Worm (Caenorhabditis elegans): ENCODE measurements around the gene ZK287.4.
A peak's percentile ranks its signal among the peaks of the same experiment; 100 is the strongest.

ZK287.4 gene

DNA sequence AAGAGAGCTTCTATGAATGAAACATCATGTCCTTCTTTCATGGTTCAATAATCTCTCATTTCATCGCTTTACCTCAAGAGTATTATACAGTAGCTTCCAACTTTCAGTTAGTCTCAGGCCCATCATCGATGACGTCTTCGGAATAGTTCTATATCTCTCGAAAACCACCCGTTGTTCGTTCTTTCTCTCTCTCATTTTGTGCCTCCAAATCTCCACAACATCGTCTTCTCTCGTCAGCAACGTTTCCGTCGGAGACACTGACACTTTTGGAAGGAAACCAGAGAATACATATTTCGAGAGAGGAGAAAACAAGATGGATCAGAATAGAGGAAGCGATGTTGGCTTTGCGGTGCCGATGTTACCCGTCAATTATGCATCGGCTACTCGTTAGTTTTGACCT lies 46.4 kb upstream of the ZK287.4 start (continued):
- TF ChIP-seq ces-1 (GFP tag; optimal IDR thresholded peaks at IDR 0.05) = no peak
- no peak for TF ChIP-seq tbx-2 (tag; optimal IDR thresholded peaks at IDR 0.05)
- TF ChIP-seq lir-3 (tag; optimal IDR thresholded peaks at IDR 0.05; ENCODE audit: poor library complexity) = no peak
- TF ChIP-seq ceh-63 (GFP tag; optimal IDR thresholded peaks at IDR 0.05) = no peak
- no peak for TF ChIP-seq nhr-77 (tag; optimal IDR thresholded peaks at IDR 0.05)
- TF ChIP-seq nhr-85 (tag) = no peak
- no peak for TF ChIP-seq sptf-1 (tag; optimal IDR thresholded peaks at IDR 0.05)
- no peak for TF ChIP-seq ztf-11 (tag; optimal IDR thresholded peaks at IDR 0.05)
- TF ChIP-seq dpl-1 (GFP tag; optimal IDR thresholded peaks at IDR 0.05) = no peak
- TF ChIP-seq nhr-90 (tag; optimal IDR thresholded peaks at IDR 0.05; ENCODE audit: poor library complexity) = no peak
- TF ChIP-seq C34B4.2 (tag; optimal IDR thresholded peaks at IDR 0.05) = no peak
- TF ChIP-seq nhr-19 (GFP tag; conservative IDR thresholded peaks at IDR 0.05) = no peak
- TF ChIP-seq blmp-1 (tag; optimal IDR thresholded peaks at IDR 0.05) = peak; percentile 71
- TF ChIP-seq mep-1 (tag; optimal IDR thresholded peaks at IDR 0.05) = peak; percentile 20
- no peak for TF ChIP-seq sup-37 (GFP tag; optimal IDR thresholded peaks at IDR 0.05)
- TF ChIP-seq nhr-84 (tag; optimal IDR thresholded peaks at IDR 0.05) = no peak
- TF ChIP-seq rnt-1 (tag; optimal IDR thresholded peaks at IDR 0.05) = no peak
- no peak for TF ChIP-seq fkh-10 (GFP tag; optimal IDR thresholded peaks at IDR 0.05)
- TF ChIP-seq fkh-4 (tag; optimal IDR thresholded peaks at IDR 0.05; ENCODE audit: borderline replicate concordance) = no peak
- no peak for TF ChIP-seq grh-1 (GFP tag; IDR thresholded peaks at IDR 0.05)
- no peak for TF ChIP-seq F16B12.6 (tag; optimal IDR thresholded peaks at IDR 0.05)
- TF ChIP-seq efl-1 (optimal IDR thresholded peaks at IDR 0.05) = no peak
- TF ChIP-seq efl-1 (GFP tag; optimal IDR thresholded peaks at IDR 0.05 in 1 of 2) = peak in 1 of 2 experiments; percentile 90
- TF ChIP-seq ceh-82 (tag; optimal IDR thresholded peaks at IDR 0.05) = peak in 1 of 3 experiments; percentile 43
- no peak for TF ChIP-seq vab-15 (tag; optimal IDR thresholded peaks at IDR 0.05)
- TF ChIP-seq lin-14 (GFP tag; optimal IDR thresholded peaks at IDR 0.05) = peak; percentile 62
- no peak for TF ChIP-seq unc-130 (tag; optimal IDR thresholded peaks at IDR 0.05)

DNA sequence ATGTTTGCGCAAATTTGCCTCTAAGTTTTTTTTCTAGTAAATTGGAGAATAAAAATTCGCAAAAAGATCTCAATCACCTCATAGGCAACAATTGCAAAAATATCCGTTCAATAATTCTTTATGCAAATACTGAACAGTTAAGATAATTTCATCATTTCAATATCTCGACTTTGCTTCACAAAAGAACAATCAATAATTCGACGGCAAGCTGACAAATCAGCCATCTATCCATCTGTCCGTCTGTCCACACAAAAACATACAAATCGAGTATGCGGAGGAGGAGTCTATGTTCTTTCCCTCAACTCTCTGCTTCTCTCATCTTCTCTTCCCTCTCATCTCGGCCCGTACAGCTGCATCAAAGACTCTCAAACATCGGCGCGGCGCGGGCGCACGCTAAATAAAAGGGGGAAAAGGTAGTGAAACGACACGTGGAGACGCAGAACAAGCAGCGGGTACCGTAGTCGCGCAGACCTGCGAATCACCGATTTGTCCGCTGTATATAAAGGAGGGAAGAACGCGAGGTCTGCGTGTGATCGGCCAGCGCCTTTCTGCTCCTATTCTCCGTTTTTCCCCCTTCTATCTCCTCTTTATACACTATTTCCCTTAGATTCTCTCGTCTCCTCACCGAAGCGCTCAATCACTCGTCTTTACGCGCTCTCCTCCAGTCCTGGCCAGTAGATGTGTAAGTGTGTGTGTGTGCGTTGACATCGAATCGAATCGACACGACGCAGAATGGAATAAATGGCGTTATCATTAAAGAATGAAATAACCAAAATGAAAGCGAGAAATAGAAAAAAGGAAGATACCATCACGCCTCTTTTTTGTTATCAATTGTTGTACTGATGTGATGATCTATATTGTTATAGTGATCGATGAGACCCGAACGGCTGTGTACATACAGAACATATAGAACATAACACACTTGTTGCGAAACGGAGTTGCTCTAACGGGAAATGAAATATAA lies 45.6 kb upstream of the ZK287.4 start:
- no peak for TF ChIP-seq hlh-17 (GFP tag; optimal IDR thresholded peaks at IDR 0.05; ENCODE audit: borderline replicate concordance)
- TF ChIP-seq unc-62 (GFP tag; optimal IDR thresholded peaks at IDR 0.05) = no peak
- TF ChIP-seq ceh-8 (GFP tag; optimal IDR thresholded peaks at IDR 0.05) = peak; percentile 88
- TF ChIP-seq lin-39 (tag; optimal IDR thresholded peaks at IDR 0.05) = peak; percentile 24
- peak; percentile 90 for TF ChIP-seq isw-1 (GFP tag; IDR thresholded peaks at IDR 0.05)
- peak; percentile 96 for TF ChIP-seq jun-1 (tag; optimal IDR thresholded peaks at IDR 0.05)
- TF ChIP-seq elt-2 (tag; optimal IDR thresholded peaks at IDR 0.05) = peak; percentile 91
- TF ChIP-seq ces-1 (GFP tag; optimal IDR thresholded peaks at IDR 0.05) = peak; percentile 23
- peak; percentile 60 for TF ChIP-seq C04F5.9 (tag; optimal IDR thresholded peaks at IDR 0.05)
- peak; percentile 74 to 97 for TF ChIP-seq mdl-1 (tag; optimal IDR thresholded peaks at IDR 0.05)
- TF ChIP-seq tbx-2 (tag; optimal IDR thresholded peaks at IDR 0.05) = peak; percentile 97
- peak; percentile 80 for TF ChIP-seq skn-1 (tag; optimal IDR thresholded peaks at IDR 0.05)
- TF ChIP-seq tlp-1 (tag; optimal IDR thresholded peaks at IDR 0.05) = no peak
- peak; percentile 91 for TF ChIP-seq dsc-1 (tag; optimal IDR thresholded peaks at IDR 0.05)
- peak; percentile 99 for TF ChIP-seq fkh-8 (tag; optimal IDR thresholded peaks at IDR 0.05)
- peak; percentile 84 to 96 for TF ChIP-seq egl-27 (tag; optimal IDR thresholded peaks at IDR 0.05)
- peak; percentile 87 for TF ChIP-seq pax-3 (tag; optimal IDR thresholded peaks at IDR 0.05)
- TF ChIP-seq snpc-4 (tag; optimal IDR thresholded peaks at IDR 0.05) = peak; percentile 80
- TF ChIP-seq dpl-1 (GFP tag; optimal IDR thresholded peaks at IDR 0.05) = peak; percentile 65 to 77 (median 68)
- peak; percentile 98 for TF ChIP-seq swsn-7 (tag; optimal IDR thresholded peaks at IDR 0.05)
- no peak for TF ChIP-seq Y116A8C.19 (tag; optimal IDR thresholded peaks at IDR 0.05; ENCODE audit: borderline replicate concordance)
- TF ChIP-seq zip-4 (GFP tag; optimal IDR thresholded peaks at IDR 0.05) = peak; percentile 67
- peak; percentile 89 for TF ChIP-seq blmp-1 (tag; optimal IDR thresholded peaks at IDR 0.05)
- peak; percentile 96 for TF ChIP-seq vab-15 (tag; optimal IDR thresholded peaks at IDR 0.05)
- peak; percentile 95 for TF ChIP-seq nhr-47 (tag; optimal IDR thresholded peaks at IDR 0.05)
- TF ChIP-seq nhr-77 (tag; optimal IDR thresholded peaks at IDR 0.05) = peak; percentile 94
- no peak for TF ChIP-seq ets-5 (GFP tag; IDR thresholded peaks at IDR 0.05)
- TF ChIP-seq mab-9 (GFP tag; IDR thresholded peaks at IDR 0.05) = peak; percentile 83
